1 fruit fly cellular context compared by ENCODE assay signal in genomic region chr3L:3799766-3800165, dm6.
A peak's percentile ranks its signal among the peaks of the same experiment; 100 is the strongest.
TF ChIP-seq lines count a peak whose summit lies in the region.

No protein-coding gene starts in this region.

TF ChIP-seq in whole organism, prepupa, 60 proteins besides CTCF, POLR2A, EP300 and RAD21 (continued from another document):
- TF ChIP-seq Sox102F (GFP tag; optimal IDR thresholded peaks at IDR 0.05; lab: Kevin White, UChicago) (no peak), salr (GFP tag; optimal IDR thresholded peaks at IDR 0.05; lab: Kevin White, UChicago) (no peak), pdm3 (GFP tag; optimal IDR thresholded peaks at IDR 0.05; lab: Kevin White, UChicago) (no peak), cyc (GFP tag; optimal IDR thresholded peaks at IDR 0.05; lab: Kevin White, UChicago) (no peak), dsx (GFP tag; optimal IDR thresholded peaks at IDR 0.05; lab: Kevin White, UChicago; ENCODE audit: poor library complexity, severe bottlenecking) (no peak), CG3032 (tag; optimal IDR thresholded peaks at IDR 0.05; lab: Kevin White, UChicago) (no peak), CG15336 (GFP tag; IDR thresholded peaks at IDR 0.05; lab: Robert Waterston, UW) (peak; percentile 22; the same call in 1 of the 2 replicates), achi (GFP tag; optimal IDR thresholded peaks at IDR 0.05; lab: Kevin White, UChicago) (no peak), eg (GFP tag; IDR thresholded peaks at IDR 0.05; lab: Robert Waterston, UW) (peak; percentile 57; the same call in 1 of the 3 replicates), CG6808 (GFP tag; optimal IDR thresholded peaks at IDR 0.05; lab: Kevin White, UChicago) (no peak), fd59A (GFP tag; optimal IDR thresholded peaks at IDR 0.05; lab: Kevin White, UChicago) (no peak), CG11902 (GFP tag; optimal IDR thresholded peaks at IDR 0.05; lab: Kevin White, UChicago) (no peak), CG9139 (GFP tag; optimal IDR thresholded peaks at IDR 0.05; lab: Kevin White, UChicago) (no peak), OdsH (GFP tag; optimal IDR thresholded peaks at IDR 0.05; lab: Kevin White, UChicago) (no peak), Met (GFP tag; optimal IDR thresholded peaks at IDR 0.05; lab: Kevin White, UChicago) (no peak), ss (GFP tag; optimal IDR thresholded peaks at IDR 0.05; lab: Kevin White, UChicago) (no peak)
